Worm (Caenorhabditis elegans) whole organism, early embryonic: Measurements from ENCODE around the gene lgc-11.

Experiments used
- B0310.2 ChIP-seq: sonication (generic microtip); optimal IDR thresholded peaks from 2 replicates; lab custom pipeline; 2016; ENCODE audit warnings: mild to moderate bottlenecking, missing genetic modification characterization, missing compliant biosample characterization
- F13C5.2 ChIP-seq: sonication (generic microtip); optimal IDR thresholded peaks from 2 replicates; lab custom pipeline; 2017; ENCODE audit warnings: mild to moderate bottlenecking, missing genetic modification characterization, inconsistent platforms, missing compliant biosample characterization
- aly-1 ChIP-seq: sonication (generic microtip); optimal IDR thresholded peaks from 2 replicates; lab custom pipeline; 2016; ENCODE audit warnings: missing genetic modification characterization, missing compliant biosample characterization
- ama-1 ChIP-seq: fragments of 150-350 bp; optimal IDR thresholded peaks from 2 replicates; lab custom pipeline; 2014
- ceh-36 ChIP-seq: sonication (generic microtip); optimal IDR thresholded peaks from 2 replicates; lab custom pipeline; 2016; ENCODE audit warnings: missing genetic modification characterization, inconsistent platforms, missing compliant biosample characterization
- ets-7 ChIP-seq: sonication (generic microtip); optimal IDR thresholded peaks from 2 replicates; lab custom pipeline; 2016; ENCODE audit warnings: missing genotype, missing genetic modification characterization, missing compliant biosample characterization
- flt-1 ChIP-seq: fragments of 200-800 bp; sonication (Bioruptor generic); IDR thresholded peaks from 2 replicates; pipeline ENCODE4 v1.3.6; 2022; ENCODE audit warnings: missing genetic modification characterization, missing compliant biosample characterization
- hmbx-1 ChIP-seq: sonication (generic microtip); optimal IDR thresholded peaks from 2 replicates; lab custom pipeline; 2016; ENCODE audit warnings: mild to moderate bottlenecking, missing genetic modification characterization, missing compliant biosample characterization
- hmg-4 ChIP-seq: fragments of 200-800 bp; sonication (Bioruptor generic); optimal IDR thresholded peaks from 2 replicates; lab custom pipeline; 2018; ENCODE audit warnings: mild to moderate bottlenecking, missing genetic modification characterization, missing compliant biosample characterization
- pes-1 ChIP-seq: fragments of 200-800 bp; sonication (Bioruptor generic); IDR thresholded peaks from 2 replicates; pipeline ENCODE4 v1.3.6; 2022; ENCODE audit warnings: missing genetic modification reagents, missing genetic modification characterization, missing compliant biosample characterization
- scrt-1 ChIP-seq: fragments of 200-800 bp; sonication (Bioruptor generic); IDR thresholded peaks from 2 replicates; pipeline ENCODE4 v1.3.6; 2022; ENCODE audit warnings: missing genetic modification characterization, missing compliant biosample characterization
- tbx-11 ChIP-seq: fragments of 200-800 bp; sonication (Bioruptor generic); IDR thresholded peaks from 2 replicates; pipeline ENCODE4 v1.3.6; 2022; ENCODE audit warnings: missing genetic modification characterization, missing compliant biosample characterization
- tbx-37 ChIP-seq: fragments of 200-800 bp; sonication (Bioruptor generic); conservative IDR thresholded peaks from 2 replicates; pipeline ENCODE4 v1.3.6; 2022; ENCODE audit warnings: missing genetic modification reagents, missing genetic modification characterization, missing compliant biosample characterization
- tra-4 ChIP-seq: sonication (generic microtip); optimal IDR thresholded peaks from 2 replicates; lab custom pipeline; 2017; ENCODE audit warnings: missing genetic modification characterization, missing compliant biosample characterization

- TF ChIP-seq ceh-36: no peak
- TF ChIP-seq hmg-4 (GFP tag; lab: Kevin White, UChicago): no peak
- no peak for TF ChIP-seq ama-1 (lab: Kevin White, UChicago)
- no peak for TF ChIP-seq scrt-1 (GFP tag; lab: Robert Waterston, UW)
- TF ChIP-seq tbx-11 (GFP tag; lab: Robert Waterston, UW): no peak
- no peak for TF ChIP-seq ets-7 (tag; lab: Kevin White, UChicago)
- no peak for TF ChIP-seq F13C5.2
- TF ChIP-seq hmbx-1 (tag; lab: Kevin White, UChicago): no peak
- no peak for TF ChIP-seq B0310.2
- TF ChIP-seq tra-4 (tag; lab: Kevin White, UChicago): no peak
- TF ChIP-seq flt-1: no peak
- TF ChIP-seq tbx-37 (GFP tag; lab: Robert Waterston, UW): no peak
- no peak for TF ChIP-seq pes-1 (GFP tag; lab: Robert Waterston, UW)
- TF ChIP-seq aly-1 (tag; lab: Kevin White, UChicago): no peak
These were observed 44.0 kb upstream of the lgc-11 start for ce11 chrX:7550452-7550851.
